Worm (Caenorhabditis elegans) whole organism, mixed stage, embryonic: ENCODE measurements around the gene sel-2.

ENCODE experiments used
- flh-1 ChIP-seq: fragments of 200-800 bp; sonication (Bioruptor generic); optimal IDR thresholded peaks from 2 replicates; lab custom pipeline; 2018; ENCODE audit warnings: mild to moderate bottlenecking, missing genetic modification characterization, moderate library complexity, missing compliant biosample characterization
- lsy-2 ChIP-seq: fragments of 150-350 bp; optimal IDR thresholded peaks from 2 replicates; lab custom pipeline; 2014; ENCODE audit warnings: missing biosample characterization, missing genetic modification characterization
- mls-2 ChIP-seq: sonication (generic microtip); optimal IDR thresholded peaks from 2 replicates; lab custom pipeline; 2016; ENCODE audit warnings: mild to moderate bottlenecking, missing genetic modification characterization, moderate library complexity, missing compliant biosample characterization
- nhr-237 ChIP-seq: fragments of 150-350 bp; optimal IDR thresholded peaks from 2 replicates; lab custom pipeline; 2014; ENCODE audit warnings: missing biosample characterization, missing genetic modification characterization
- snpc-4 ChIP-seq: fragments of 150-350 bp; optimal IDR thresholded peaks from 2 replicates; lab custom pipeline; 2014; ENCODE audit warnings: missing biosample characterization, missing genetic modification characterization

ce11 chrIII:4568455-4568854 is 43.7 kb downstream of the sel-2 start, which contains the start of gene idhg-1:
- TF ChIP-seq lsy-2 (tag; lab: Kevin White, UChicago) = peak; percentile 79
- TF ChIP-seq flh-1 = peak; percentile 90
- peak; percentile 35 for TF ChIP-seq nhr-237
- TF ChIP-seq snpc-4 (tag; lab: Kevin White, UChicago) = no peak
- peak; percentile 99 for TF ChIP-seq mls-2
